Fruit fly (Drosophila melanogaster): Measurements from ENCODE around the gene CG5068.
A peak's percentile ranks its signal among the peaks of the same experiment; 100 is the strongest.

CG5068 gene

DNA sequence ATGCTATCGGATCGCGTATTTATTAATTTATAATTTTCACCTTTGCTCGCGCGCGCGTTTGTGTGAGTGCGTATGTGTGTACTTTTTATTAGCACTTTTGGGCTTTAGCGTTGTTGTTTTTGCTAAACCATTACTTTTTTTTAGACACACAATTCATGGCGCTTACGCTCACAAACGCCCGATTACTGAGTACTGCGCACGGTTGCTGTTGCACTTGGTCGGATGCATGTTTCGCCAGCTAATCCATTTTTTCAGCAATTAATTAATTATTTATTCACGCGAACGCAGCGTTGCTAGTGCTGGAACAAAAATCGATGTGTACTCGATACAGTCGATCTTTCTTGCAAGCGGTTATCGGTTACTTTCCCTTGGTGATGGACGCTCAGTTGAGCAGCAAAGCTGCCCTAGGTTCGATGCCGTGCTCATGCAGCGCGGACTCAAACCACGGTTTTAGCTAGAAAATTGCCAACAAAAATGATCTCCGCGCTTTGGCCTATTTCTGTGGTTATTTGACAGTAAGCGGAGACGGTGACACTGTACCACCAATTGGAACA lies 11.3 kb downstream of the CG5068 start, which contains the start of the genes smg and CG5087:
Gene smg (minus strand): TSS at position 304 of the 554 bp plus-strand sequence.
Gene CG5087 (plus strand): TSS at position 499 of the 554 bp plus-strand sequence.
- TF ChIP-seq CG8478 (optimal IDR thresholded peaks at IDR 0.05) (no peak), CTCF (optimal IDR thresholded peaks at IDR 0.05) (peak; percentile 70 to 78)

dm6 chr3L:9002527-9002926 lies 16.0 kb downstream of the CG5068 start:
- no peak for TF ChIP-seq CG8478 (optimal IDR thresholded peaks at IDR 0.05)
- TF ChIP-seq CTCF (optimal IDR thresholded peaks at IDR 0.05), result no peak

DNA sequence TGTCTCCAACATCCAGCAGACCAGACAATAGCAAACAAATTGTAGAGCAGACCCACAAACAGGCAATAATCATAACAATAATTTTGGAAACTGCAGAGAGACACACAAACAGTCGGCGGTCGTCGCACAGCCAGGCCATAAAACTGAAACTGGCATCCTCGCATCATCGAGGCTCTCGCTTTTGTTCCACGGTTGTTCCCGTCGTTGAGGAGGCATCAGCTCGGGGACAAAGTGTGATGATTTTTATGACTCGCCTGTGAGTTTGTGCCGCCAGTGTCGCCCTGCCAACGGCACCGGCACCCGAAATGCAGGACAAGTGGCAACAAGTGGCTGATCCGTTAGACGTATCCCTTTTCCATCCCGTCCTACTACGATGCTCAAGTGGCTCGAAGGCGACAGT lies 16.9 kb downstream of the CG5068 start:
- TF ChIP-seq CTCF (optimal IDR thresholded peaks at IDR 0.05) (no peak), CG8478 (optimal IDR thresholded peaks at IDR 0.05) (no peak)

- TF ChIP-seq CG8478 (optimal IDR thresholded peaks at IDR 0.05) (no peak), CTCF (optimal IDR thresholded peaks at IDR 0.05) (peak in 1 of 2 experiments; percentile 24)
Measured at dm6 chr3L:9004788-9005246, 18.3 kb downstream of the CG5068 start, which contains the start of gene Doc3. Doc3 (plus strand) TSS chr3L:9005196.

- TF ChIP-seq CG8478 (optimal IDR thresholded peaks at IDR 0.05) (no peak), CTCF (optimal IDR thresholded peaks at IDR 0.05) (no peak)
Measured at dm6 chr3L:9009738-9010137, 23.2 kb downstream of the CG5068 start, which contains the start of gene CG5194. CG5194 (minus strand) TSS chr3L:9009838.

- TF ChIP-seq CTCF (optimal IDR thresholded peaks at IDR 0.05), result no peak
- TF ChIP-seq CG8478 (optimal IDR thresholded peaks at IDR 0.05), result no peak
Measured at dm6 chr3L:9011485-9012389, 25.2 kb downstream of the CG5068 start.

DNA sequence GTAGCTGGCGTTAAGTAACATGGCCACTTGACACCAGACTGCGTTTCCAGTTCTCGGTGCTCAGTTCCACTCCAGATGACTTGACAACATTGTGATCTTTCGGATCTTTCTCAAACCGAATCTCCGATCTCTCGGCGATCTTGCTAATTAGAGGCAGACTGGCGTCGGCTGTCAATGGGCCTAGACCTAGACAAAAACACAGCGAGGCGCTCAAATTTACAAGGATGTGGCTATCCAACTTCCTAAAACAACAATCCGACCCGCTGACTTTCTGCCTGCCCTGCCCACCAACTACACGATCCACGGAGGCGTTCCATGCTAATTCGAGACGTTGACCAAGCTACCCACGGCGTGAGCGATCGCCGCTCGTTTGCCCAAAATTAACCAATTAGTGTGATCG lies 27.2 kb downstream of the CG5068 start:
- TF ChIP-seq CG8478 (optimal IDR thresholded peaks at IDR 0.05) (no peak), CTCF (optimal IDR thresholded peaks at IDR 0.05) (no peak)

DNA sequence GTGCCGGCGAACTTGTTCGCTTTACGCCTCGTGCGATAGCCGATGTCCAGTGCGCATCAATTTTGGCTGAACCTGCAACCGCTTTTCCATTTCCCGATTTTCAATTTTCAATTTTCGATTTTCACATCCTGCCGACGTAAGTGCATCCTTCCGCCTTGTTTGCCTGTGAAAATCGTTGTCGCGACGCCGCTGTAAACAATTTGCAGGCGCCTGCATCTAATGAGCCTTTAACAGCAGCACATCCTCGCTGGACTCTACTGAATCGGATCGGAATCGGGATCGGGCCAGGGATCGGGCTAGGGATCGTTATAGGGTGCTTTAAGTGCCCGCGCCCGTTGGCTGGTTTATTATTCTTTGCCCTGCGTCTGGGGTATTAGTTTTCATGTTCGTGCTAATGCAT lies 30.9 kb downstream of the CG5068 start:
- TF ChIP-seq CG8478 (optimal IDR thresholded peaks at IDR 0.05) (no peak), CTCF (optimal IDR thresholded peaks at IDR 0.05) (no peak)

dm6 chr3L:9019196-9019662 lies 32.7 kb downstream of the CG5068 start, which contains the start of gene Doc2:
Doc2 (minus strand) TSS chr3L:9019246.
- TF ChIP-seq CG8478 (optimal IDR thresholded peaks at IDR 0.05) (no peak), CTCF (optimal IDR thresholded peaks at IDR 0.05) (no peak)

- TF ChIP-seq CTCF (optimal IDR thresholded peaks at IDR 0.05) (no peak), CG8478 (optimal IDR thresholded peaks at IDR 0.05) (no peak)
Measured at dm6 chr3L:9020436-9021370, 34.2 kb downstream of the CG5068 start.

DNA sequence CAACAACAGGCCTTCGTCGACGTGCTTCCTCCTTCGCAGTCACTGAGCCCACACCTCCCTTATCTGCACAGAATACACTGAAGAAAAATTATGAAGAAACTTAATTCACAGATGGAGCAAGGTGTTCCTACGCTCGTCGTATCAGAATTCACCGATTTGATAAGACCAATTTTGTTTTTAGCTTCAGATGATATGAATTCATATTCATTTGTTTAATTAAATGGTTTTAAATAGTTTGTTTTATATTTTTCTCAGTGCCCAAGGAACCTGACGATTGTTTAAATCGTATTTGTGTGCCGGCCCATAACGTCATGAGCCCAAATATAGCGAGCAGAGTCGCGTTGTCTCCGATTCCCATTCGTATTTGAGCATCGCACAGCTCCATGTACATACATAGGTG lies 37.1 kb downstream of the CG5068 start:
- TF ChIP-seq CTCF (optimal IDR thresholded peaks at IDR 0.05) (no peak), CG8478 (optimal IDR thresholded peaks at IDR 0.05) (no peak)

dm6 chr3L:9024741-9025140 lies 38.2 kb downstream of the CG5068 start:
- no peak for TF ChIP-seq CTCF (optimal IDR thresholded peaks at IDR 0.05)

- TF ChIP-seq CG8478 (optimal IDR thresholded peaks at IDR 0.05), result no peak
- no peak for TF ChIP-seq CTCF (optimal IDR thresholded peaks at IDR 0.05)
Measured at dm6 chr3L:9025178-9025577, 38.7 kb downstream of the CG5068 start.

DNA sequence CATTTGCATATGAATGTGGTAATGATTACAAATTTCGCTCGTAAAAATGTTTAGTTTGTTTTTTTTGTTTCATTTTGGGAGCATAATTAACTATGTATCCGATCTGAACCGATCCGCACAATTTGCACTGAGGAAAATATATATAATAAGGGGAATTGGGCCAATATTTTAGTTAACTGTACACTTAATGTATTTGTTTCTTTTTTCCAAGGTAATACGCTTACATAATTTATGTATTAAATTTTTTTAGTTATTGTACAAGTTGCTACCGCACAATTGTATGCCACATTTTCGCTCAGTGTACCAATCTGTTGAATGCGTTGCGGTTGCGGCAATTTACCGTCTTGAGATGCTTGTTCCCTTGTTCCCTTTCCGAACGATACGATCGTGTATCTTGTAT lies 39.2 kb downstream of the CG5068 start:
- TF ChIP-seq CTCF (optimal IDR thresholded peaks at IDR 0.05), result no peak
- no peak for TF ChIP-seq CG8478 (optimal IDR thresholded peaks at IDR 0.05)

DNA sequence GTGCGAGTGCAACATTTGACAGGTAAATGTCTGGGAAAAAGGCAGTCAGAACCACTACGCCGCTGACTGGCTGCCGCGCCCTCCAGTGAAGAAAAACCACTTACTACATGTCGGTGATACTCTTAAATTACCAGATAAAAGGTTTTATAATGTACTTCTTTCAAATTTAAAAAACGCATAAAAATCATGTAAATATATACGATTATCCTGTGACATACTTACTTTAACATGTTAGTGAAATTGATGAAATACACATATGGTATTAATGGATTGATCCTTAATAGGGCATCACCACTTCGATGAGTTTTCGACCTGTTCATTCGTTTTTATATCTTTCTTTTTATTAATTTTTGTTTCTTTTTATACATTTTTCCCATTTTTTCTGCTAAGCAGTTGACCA lies 40.1 kb downstream of the CG5068 start:
- TF ChIP-seq CG8478 (optimal IDR thresholded peaks at IDR 0.05) (no peak), CTCF (optimal IDR thresholded peaks at IDR 0.05) (no peak)
